Fruit fly (Drosophila melanogaster) whole organism, embryonic: ENCODE data around the gene Irp-1B.
A peak's percentile ranks its signal among the peaks of the same experiment; 100 is the strongest.

Source experiments
- CG10321 ChIP-seq: fragments of 200-800 bp; sonication (Bioruptor generic); IDR thresholded peaks from 2 replicates; pipeline ENCODE4 v1.3.6; 2022; ENCODE audit warnings: missing biosample characterization, missing genetic modification characterization
- CG12236 ChIP-seq: fragments of 200-800 bp; sonication (Bioruptor generic); optimal IDR thresholded peaks from 2 replicates; lab custom pipeline; 2016; ENCODE audit warnings: missing biosample characterization, missing genetic modification characterization
- CG12391 ChIP-seq: fragments of 200-800 bp; sonication (Bioruptor generic); optimal IDR thresholded peaks from 3 replicates; lab custom pipeline; 2018; ENCODE audit warnings: missing biosample characterization, mild to moderate bottlenecking, missing genetic modification characterization, moderate library complexity
- CG13296 ChIP-seq: fragments of 200-800 bp; sonication (Bioruptor generic); optimal IDR thresholded peaks from 3 replicates; lab custom pipeline; 2018; ENCODE audit warnings: missing biosample characterization, mild to moderate bottlenecking, missing genetic modification characterization
- CG17359 ChIP-seq: fragments of 200-800 bp; sonication (Bioruptor generic); optimal IDR thresholded peaks from 3 replicates; lab custom pipeline; 2018; ENCODE audit warnings: missing biosample characterization, mild to moderate bottlenecking, missing genetic modification characterization, moderate library complexity
- CG17829 ChIP-seq: fragments of 200-800 bp; optimal IDR thresholded peaks from 2 replicates; lab custom pipeline; 2019; ENCODE audit warnings: missing biosample characterization, mild to moderate bottlenecking, missing genetic modification characterization, moderate library complexity
- CG1792 ChIP-seq: fragments of 200-800 bp; sonication (Bioruptor generic); optimal IDR thresholded peaks from 2 replicates; lab custom pipeline; 2016; ENCODE audit warnings: missing biosample characterization, missing genetic modification characterization
- CG2116 ChIP-seq: fragments of 200-800 bp; sonication (Bioruptor generic); optimal IDR thresholded peaks from 3 replicates; lab custom pipeline; 2018; ENCODE audit warnings: missing biosample characterization, mild to moderate bottlenecking, missing genetic modification characterization
- CG2199 ChIP-seq: fragments of 200-800 bp; sonication (Bioruptor generic); IDR thresholded peaks from 3 replicates; pipeline ENCODE4 v1.3.6; 2022; ENCODE audit warnings: missing biosample characterization, missing genetic modification characterization
- CG31365 ChIP-seq: fragments of 200-800 bp; sonication (Bioruptor generic); optimal IDR thresholded peaks from 2 replicates; lab custom pipeline; 2018; ENCODE audit warnings: missing biosample characterization, mild to moderate bottlenecking, missing genetic modification characterization
- CG3163 ChIP-seq: fragments of 200-800 bp; sonication (Bioruptor generic); optimal IDR thresholded peaks from 3 replicates; lab custom pipeline; 2016; ENCODE audit warnings: missing biosample characterization, missing genetic modification characterization
- CG32767 ChIP-seq: fragments of 200-800 bp; sonication (Bioruptor generic); IDR thresholded peaks from 2 replicates; pipeline ENCODE4 v1.3.6; 2022; ENCODE audit warnings: missing biosample characterization, missing genetic modification characterization
- CG3407 ChIP-seq: fragments of 200-800 bp; sonication (Bioruptor generic); optimal IDR thresholded peaks from 2 replicates; lab custom pipeline; 2018; ENCODE audit warnings: missing biosample characterization, mild to moderate bottlenecking, missing genetic modification characterization
- CG34224 ChIP-seq: fragments of 200-800 bp; sonication (Bioruptor generic); IDR thresholded peaks from 3 replicates; pipeline ENCODE4 v1.3.6; 2022; ENCODE audit warnings: missing biosample characterization, missing genetic modification characterization; ENCODE audit not compliant: partially characterized antibody
- CG3847 ChIP-seq: fragments of 200-800 bp; sonication (Bioruptor generic); IDR thresholded peaks from 2 replicates; pipeline ENCODE4 v1.3.6; 2022; ENCODE audit warnings: missing biosample characterization, missing genetic modification characterization
- CG42726 ChIP-seq: fragments of 200-800 bp; sonication (Bioruptor generic); IDR thresholded peaks from 2 replicates; pipeline ENCODE4 v1.3.6; 2022; ENCODE audit warnings: missing biosample characterization, missing genetic modification characterization; ENCODE audit not compliant: partially characterized antibody
- CG5953 ChIP-seq: fragments of 200-800 bp; sonication (Bioruptor generic); IDR thresholded peaks from 2 replicates; pipeline ENCODE4 v1.3.6; 2022; ENCODE audit warnings: missing biosample characterization, missing genetic modification characterization
- CG6813 ChIP-seq: fragments of 200-800 bp; sonication (Bioruptor generic); optimal IDR thresholded peaks from 2 replicates; lab custom pipeline; 2017; ENCODE audit warnings: missing biosample characterization, missing genetic modification characterization, mild to moderate bottlenecking, moderate library complexity, missing genetic modification reagents
- CG7271 ChIP-seq: fragments of 200-800 bp; sonication (Bioruptor generic); optimal IDR thresholded peaks from 2 replicates; lab custom pipeline; 2018; ENCODE audit warnings: missing biosample characterization, mild to moderate bottlenecking, missing genetic modification characterization, moderate library complexity
- CG8290 ChIP-seq, 3 experiments: fragments of 200-800 bp; sonication (Bioruptor generic); optimal IDR thresholded peaks; 2 replicates each; lab custom pipeline; 2016 to 2019; ENCODE audit warnings: missing biosample characterization in 3 of 3, missing genetic modification characterization in 3 of 3, mild to moderate bottlenecking in 2 of 3, moderate library complexity in 1 of 3
- CG9932 ChIP-seq: fragments of 200-800 bp; sonication (Bioruptor generic); IDR thresholded peaks from 2 replicates; pipeline ENCODE4 v1.3.6; 2022; ENCODE audit warnings: missing biosample characterization, missing genetic modification characterization
- CoRest ChIP-seq: fragments of 200-800 bp; sonication (Bioruptor generic); optimal IDR thresholded peaks from 3 replicates; lab custom pipeline; 2018; ENCODE audit warnings: missing biosample characterization, mild to moderate bottlenecking, missing genetic modification characterization, moderate library complexity
- Dll ChIP-seq: fragments of 200-800 bp; sonication (Bioruptor generic); IDR thresholded peaks from 4 replicates; pipeline ENCODE4 v1.3.6; 2022; ENCODE audit warnings: missing biosample characterization, missing genetic modification characterization; ENCODE audit not compliant: partially characterized antibody
- Eip74EF ChIP-seq, 2 experiments: fragments of 200-800 bp in 1 of 2; fragments of >200 bp in 1 of 2; sonication (Bioruptor generic) in 1 of 2; optimal IDR thresholded peaks; 2 replicates each; lab custom pipeline; 2017 to 2019; ENCODE audit warnings: missing biosample characterization in 2 of 2, missing genetic modification characterization in 2 of 2, mild to moderate bottlenecking in 1 of 2, moderate library complexity in 1 of 2
- Ets65A ChIP-seq: fragments of 200-800 bp; sonication (Bioruptor generic); peaks from one replicate; lab custom pipeline; 2016; ENCODE audit warnings: missing biosample characterization, missing genetic modification characterization
- Ets97D ChIP-seq: fragments of 200-800 bp; sonication (Bioruptor generic); optimal IDR thresholded peaks from 3 replicates; lab custom pipeline; 2016; ENCODE audit warnings: missing biosample characterization, missing genetic modification characterization
- HmgD ChIP-seq: fragments of 200-800 bp; sonication (Bioruptor generic); optimal IDR thresholded peaks from 3 replicates; lab custom pipeline; 2016; ENCODE audit warnings: missing biosample characterization, missing genetic modification characterization
- Hmr ChIP-seq: fragments of 200-800 bp; sonication (Bioruptor generic); optimal IDR thresholded peaks from 3 replicates; lab custom pipeline; 2017; ENCODE audit warnings: mild to moderate bottlenecking, missing biosample characterization, missing genetic modification reagents, missing genetic modification characterization
- Hr3 ChIP-seq: fragments of 200-800 bp; sonication (Bioruptor generic); optimal IDR thresholded peaks from 3 replicates; lab custom pipeline; 2016; ENCODE audit warnings: missing biosample characterization, missing genetic modification characterization
- Mrtf ChIP-seq: fragments of 200-800 bp; sonication (Bioruptor generic); IDR thresholded peaks from 3 replicates; pipeline ENCODE4 v1.3.6; 2022; ENCODE audit warnings: missing biosample characterization, missing genetic modification characterization
- NfI ChIP-seq: fragments of 200-800 bp; sonication (Bioruptor generic); optimal IDR thresholded peaks from 3 replicates; lab custom pipeline; 2018; ENCODE audit warnings: missing biosample characterization, mild to moderate bottlenecking, missing genetic modification characterization, moderate library complexity
- Sox100B ChIP-seq: fragments of 200-800 bp; sonication (Bioruptor generic); optimal IDR thresholded peaks from 3 replicates; lab custom pipeline; 2018; ENCODE audit warnings: missing biosample characterization, mild to moderate bottlenecking, missing genetic modification characterization
- Usf ChIP-seq: fragments of 200-800 bp; sonication (Bioruptor generic); optimal IDR thresholded peaks from 2 replicates; lab custom pipeline; 2017; ENCODE audit warnings: missing genotype, missing biosample characterization, missing genetic modification characterization
- abd-A ChIP-seq: fragments of 200-800 bp; sonication (Bioruptor generic); optimal IDR thresholded peaks from 3 replicates; lab custom pipeline; 2019; ENCODE audit warnings: missing biosample characterization, mild to moderate bottlenecking, missing genetic modification characterization, moderate library complexity
- bcd ChIP-seq: fragments of 200-800 bp; sonication (Bioruptor generic); optimal IDR thresholded peaks from 2 replicates; lab custom pipeline; 2017; ENCODE audit warnings: missing biosample characterization, mild to moderate bottlenecking, missing genetic modification characterization
- disco-r ChIP-seq: fragments of 200-800 bp; sonication (Bioruptor generic); optimal IDR thresholded peaks from 2 replicates; lab custom pipeline; 2016; ENCODE audit warnings: missing biosample characterization, missing genetic modification characterization
- ewg ChIP-seq: fragments of 200-800 bp; sonication (Bioruptor generic); optimal IDR thresholded peaks from 3 replicates; lab custom pipeline; 2017; ENCODE audit warnings: mild to moderate bottlenecking, missing biosample characterization, missing genetic modification reagents, missing genetic modification characterization
- fru ChIP-seq: fragments of >200 bp; optimal IDR thresholded peaks from 2 replicates; lab custom pipeline; 2017
- grn ChIP-seq: fragments of 200-800 bp; sonication (Bioruptor generic); optimal IDR thresholded peaks from 3 replicates; lab custom pipeline; 2017; ENCODE audit warnings: missing biosample characterization, missing genetic modification characterization
- jumu ChIP-seq: fragments of 200-800 bp; sonication (Bioruptor generic); optimal IDR thresholded peaks from 3 replicates; lab custom pipeline; 2016; ENCODE audit warnings: missing biosample characterization, missing genetic modification characterization
- odd ChIP-seq: fragments of 200-800 bp; sonication (Bioruptor generic); optimal IDR thresholded peaks from 2 replicates; lab custom pipeline; 2017; ENCODE audit warnings: missing biosample characterization, mild to moderate bottlenecking, missing genetic modification characterization
- schlank ChIP-seq: fragments of 200-800 bp; sonication (Bioruptor generic); optimal IDR thresholded peaks from 2 replicates; lab custom pipeline; 2018; ENCODE audit warnings: missing biosample characterization, mild to moderate bottlenecking, missing genetic modification characterization
- slbo ChIP-seq: fragments of 200-800 bp; sonication (Bioruptor generic); IDR thresholded peaks from 2 replicates; pipeline ENCODE4 v1.3.6; 2022; ENCODE audit warnings: missing biosample characterization, missing genetic modification characterization
- ssp ChIP-seq: fragments of 200-800 bp; sonication (Bioruptor generic); IDR thresholded peaks from 2 replicates; pipeline ENCODE4 v1.3.6; 2022; ENCODE audit warnings: missing biosample characterization, missing genetic modification characterization
- stwl ChIP-seq: fragments of 200-800 bp; sonication (Bioruptor generic); optimal IDR thresholded peaks from 3 replicates; lab custom pipeline; 2018; ENCODE audit warnings: missing biosample characterization, mild to moderate bottlenecking, missing genetic modification characterization, moderate library complexity
- tap ChIP-seq: fragments of 200-800 bp; optimal IDR thresholded peaks from 3 replicates; lab custom pipeline; 2019; ENCODE audit warnings: missing biosample characterization, mild to moderate bottlenecking, missing genetic modification characterization, moderate library complexity
- tna ChIP-seq: fragments of 200-800 bp; sonication (Bioruptor generic); IDR thresholded peaks from 2 replicates; pipeline ENCODE4 v1.3.6; 2022; ENCODE audit warnings: missing biosample characterization, missing genetic modification characterization; ENCODE audit not compliant: partially characterized antibody
- tup ChIP-seq: fragments of 200-800 bp; sonication (Bioruptor generic); optimal IDR thresholded peaks from 2 replicates; lab custom pipeline; 2016; ENCODE audit warnings: missing biosample characterization, mild to moderate bottlenecking, missing genetic modification characterization, moderate library complexity
- vfl ChIP-seq: fragments of 200-800 bp; sonication (Bioruptor generic); optimal IDR thresholded peaks from 2 replicates; lab custom pipeline; 2016; ENCODE audit warnings: missing biosample characterization, missing genetic modification characterization
- wdn ChIP-seq: fragments of 200-800 bp; sonication (Bioruptor generic); IDR thresholded peaks from 2 replicates; pipeline ENCODE4 v1.3.6; 2022; ENCODE audit warnings: missing biosample characterization, missing genetic modification characterization
- wek ChIP-seq: fragments of 200-800 bp; sonication (Bioruptor generic); optimal IDR thresholded peaks from 3 replicates; lab custom pipeline; 2018; ENCODE audit warnings: missing biosample characterization, mild to moderate bottlenecking, missing genetic modification characterization, moderate library complexity

Irp-1B gene

DNA sequence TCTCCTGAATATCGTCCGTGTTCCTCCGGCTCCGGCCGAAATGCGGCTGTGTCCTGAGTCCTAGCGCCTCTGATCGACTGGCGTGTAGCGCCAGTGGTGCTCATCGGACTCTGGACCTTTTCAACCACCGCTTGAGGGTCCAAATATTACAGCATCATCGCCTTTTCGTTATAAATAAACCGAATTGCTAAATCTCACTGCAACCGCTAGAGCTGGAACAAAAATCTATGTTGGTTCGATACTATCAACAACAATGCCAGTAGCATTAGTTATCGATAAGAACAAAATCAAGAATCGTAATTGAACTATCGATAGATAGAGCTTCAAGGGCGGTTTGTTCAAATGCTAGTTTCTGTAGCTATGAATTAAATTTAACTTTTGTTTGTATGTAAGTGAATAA is 5.6 kb downstream of the Irp-1B start, which contains the start of gene CG6325 (continued):
- TF ChIP-seq CG5953, result no peak
- no peak for TF ChIP-seq HmgD (GFP tag; lab: Kevin White, UChicago)
- no peak for TF ChIP-seq CG12236
- peak; percentile 100 for TF ChIP-seq CG34224
- TF ChIP-seq Sox100B (GFP tag; lab: Kevin White, UChicago), result no peak
- no peak for TF ChIP-seq CG12391
- TF ChIP-seq CG1792 (GFP tag; lab: Kevin White, UChicago), result no peak
- TF ChIP-seq Hr3 (GFP tag; lab: Kevin White, UChicago), result no peak
- peak; percentile 32; the same call in 1 of the 2 replicates for TF ChIP-seq slbo
- TF ChIP-seq schlank (tag; lab: Kevin White, UChicago), result no peak
- no peak for TF ChIP-seq CG32767
- TF ChIP-seq ewg, result no peak
- TF ChIP-seq Hmr (GFP tag; lab: Kevin White, UChicago), result no peak
- TF ChIP-seq Usf (GFP tag; lab: Kevin White, UChicago), result no peak
- no peak for TF ChIP-seq CG3847 (GFP tag; lab: Robert Waterston, UW)
- peak; percentile 98 for TF ChIP-seq Dll (GFP tag; lab: Robert Waterston, UW)
- no peak for TF ChIP-seq CG2199
- no peak for TF ChIP-seq CG3163
- no peak for TF ChIP-seq wek (GFP tag; lab: Kevin White, UChicago)
- no peak for TF ChIP-seq Mrtf
- no peak for TF ChIP-seq CG17359 (tag; lab: Kevin White, UChicago)
- TF ChIP-seq CoRest (tag; lab: Kevin White, UChicago), result no peak
- TF ChIP-seq fru (lab: Kevin White, UChicago), result no peak
- TF ChIP-seq abd-A (tag; lab: Kevin White, UChicago), result no peak
- no peak for TF ChIP-seq CG31365 (tag; lab: Kevin White, UChicago)
- TF ChIP-seq Ets65A (GFP tag; lab: Kevin White, UChicago), result no peak
- TF ChIP-seq CG6813, result no peak
- no peak for TF ChIP-seq CG10321 (GFP tag; lab: Robert Waterston, UW)
- no peak for TF ChIP-seq CG17829 (tag; lab: Kevin White, UChicago)
- peak; percentile 79 for TF ChIP-seq stwl (tag; lab: Kevin White, UChicago)
- TF ChIP-seq tup, result no peak
- no peak for TF ChIP-seq CG13296 (GFP tag; lab: Kevin White, UChicago)
- no peak for TF ChIP-seq NfI (GFP tag; lab: Kevin White, UChicago)
- no peak for TF ChIP-seq ssp (GFP tag; lab: Robert Waterston, UW)
- TF ChIP-seq CG7271 (tag; lab: Kevin White, UChicago), result no peak
- TF ChIP-seq wdn (GFP tag; lab: Robert Waterston, UW), result no peak
- no peak for TF ChIP-seq vfl (GFP tag; lab: Kevin White, UChicago)
- TF ChIP-seq CG3407 (GFP tag; lab: Kevin White, UChicago), result no peak
- no peak for TF ChIP-seq bcd
- TF ChIP-seq tap (tag; lab: Kevin White, UChicago), result no peak
- peak; percentile 95 for TF ChIP-seq CG42726 (GFP tag; lab: Robert Waterston, UW)
- no peak for TF ChIP-seq Eip74EF (GFP tag; optimal IDR thresholded peaks at IDR 0.05; lab: Kevin White, UChicago)
- peak; percentile 99 for TF ChIP-seq tna (GFP tag; lab: Robert Waterston, UW)
- TF ChIP-seq CG9932 (GFP tag; lab: Robert Waterston, UW), result no peak
- no peak for TF ChIP-seq CG8290 (GFP tag; optimal IDR thresholded peaks at IDR 0.05; lab: Kevin White, UChicago)
- no peak for TF ChIP-seq CG8290 (tag; optimal IDR thresholded peaks at IDR 0.05; lab: Kevin White, UChicago)
- no peak for TF ChIP-seq grn
- peak; percentile 43 for TF ChIP-seq Ets97D (GFP tag; lab: Kevin White, UChicago)
- no peak for TF ChIP-seq odd (GFP tag; lab: Kevin White, UChicago)
- no peak for TF ChIP-seq jumu
- TF ChIP-seq disco-r (GFP tag; lab: Kevin White, UChicago), result no peak
- TF ChIP-seq CG2116, result peak; percentile 84
